Worm (Caenorhabditis elegans) whole organism, early embryonic: ENCODE results near the gene gei-3.

ENCODE experiments used
- aly-1 ChIP-seq: sonication (generic microtip); optimal IDR thresholded peaks from 2 replicates; lab custom pipeline; 2016; ENCODE audit warnings: missing genetic modification characterization, missing compliant biosample characterization
- ama-1 ChIP-seq: fragments of 150-350 bp; optimal IDR thresholded peaks from 2 replicates; lab custom pipeline; 2014
- ceh-36 ChIP-seq: sonication (generic microtip); optimal IDR thresholded peaks from 2 replicates; lab custom pipeline; 2016; ENCODE audit warnings: missing genetic modification characterization, inconsistent platforms, missing compliant biosample characterization
- flt-1 ChIP-seq: fragments of 200-800 bp; sonication (Bioruptor generic); IDR thresholded peaks from 2 replicates; pipeline ENCODE4 v1.3.6; 2022; ENCODE audit warnings: missing genetic modification characterization, missing compliant biosample characterization
- hmbx-1 ChIP-seq: sonication (generic microtip); optimal IDR thresholded peaks from 2 replicates; lab custom pipeline; 2016; ENCODE audit warnings: mild to moderate bottlenecking, missing genetic modification characterization, missing compliant biosample characterization
- hnd-1 ChIP-seq: sonication (generic microtip); optimal IDR thresholded peaks from 2 replicates; lab custom pipeline; 2016; ENCODE audit warnings: missing genetic modification characterization, missing compliant biosample characterization
- scrt-1 ChIP-seq: fragments of 200-800 bp; sonication (Bioruptor generic); IDR thresholded peaks from 2 replicates; pipeline ENCODE4 v1.3.6; 2022; ENCODE audit warnings: missing genetic modification characterization, missing compliant biosample characterization
- sea-1 ChIP-seq: fragments of 200-800 bp; sonication (Bioruptor generic); conservative IDR thresholded peaks from 2 replicates; pipeline ENCODE4 v1.3.6; 2022; ENCODE audit warnings: missing genetic modification characterization, missing compliant biosample characterization
- tbx-37 ChIP-seq: fragments of 200-800 bp; sonication (Bioruptor generic); conservative IDR thresholded peaks from 2 replicates; pipeline ENCODE4 v1.3.6; 2022; ENCODE audit warnings: missing genetic modification reagents, missing genetic modification characterization, missing compliant biosample characterization

ce11 chrX:12818768-12819167 is 5.3 kb upstream of the gei-3 start:
- no peak for TF ChIP-seq sea-1 (GFP tag; lab: Robert Waterston, UW)
- no peak for TF ChIP-seq flt-1 (GFP tag; lab: Robert Waterston, UW)
- TF ChIP-seq aly-1 = no peak
- no peak for TF ChIP-seq tbx-37
- TF ChIP-seq scrt-1 (GFP tag; lab: Robert Waterston, UW) = no peak
- TF ChIP-seq hmbx-1 (tag; lab: Kevin White, UChicago) = no peak
- no peak for TF ChIP-seq ama-1 (lab: Kevin White, UChicago)
- TF ChIP-seq ceh-36 (tag; lab: Kevin White, UChicago) = no peak
- TF ChIP-seq hnd-1 = no peak
